Fruit fly (Drosophila melanogaster) whole organism, pupa: ENCODE measurements around the gene CG7943.

Source experiments
- CG10348 ChIP-seq: fragments of 200-800 bp; sonication (Bioruptor generic); IDR thresholded peaks from 2 replicates; pipeline ENCODE4 v1.3.6; 2022; ENCODE audit warnings: missing biosample characterization, missing genetic modification characterization
- CG15710 ChIP-seq: fragments of 200-800 bp; sonication (Bioruptor generic); optimal IDR thresholded peaks from 2 replicates; lab custom pipeline; 2018; ENCODE audit warnings: missing biosample characterization, mild to moderate bottlenecking, missing genetic modification characterization, moderate library complexity
- CG17806 ChIP-seq: fragments of 200-800 bp; sonication (Bioruptor generic); optimal IDR thresholded peaks from 2 replicates; lab custom pipeline; 2018; ENCODE audit warnings: missing biosample characterization, mild to moderate bottlenecking, missing genetic modification characterization, moderate library complexity
- CG32121 ChIP-seq: fragments of 200-800 bp; sonication (Bioruptor generic); IDR thresholded peaks from 2 replicates; pipeline ENCODE4 v1.3.6; 2022; ENCODE audit warnings: missing biosample characterization, missing genetic modification characterization
- CG34367 ChIP-seq: fragments of 200-800 bp; sonication (Bioruptor generic); optimal IDR thresholded peaks from 2 replicates; lab custom pipeline; 2018; ENCODE audit warnings: missing biosample characterization, mild to moderate bottlenecking, missing genetic modification characterization
- CG4496 ChIP-seq: fragments of 200-800 bp; sonication (Bioruptor generic); IDR thresholded peaks from 3 replicates; pipeline ENCODE4 v1.3.6; 2022; ENCODE audit warnings: missing biosample characterization, missing genetic modification characterization
- D1 ChIP-seq: fragments of 200-800 bp; sonication (Bioruptor generic); optimal IDR thresholded peaks from 2 replicates; lab custom pipeline; 2018; ENCODE audit warnings: missing biosample characterization, mild to moderate bottlenecking, missing genetic modification characterization, moderate library complexity
- Ets98B ChIP-seq: fragments of 200-800 bp; sonication (Bioruptor generic); IDR thresholded peaks from 2 replicates; pipeline ENCODE4 v1.3.6; 2022; ENCODE audit warnings: missing biosample characterization, missing genetic modification characterization
- Pif1A ChIP-seq: fragments of 200-800 bp; sonication (Bioruptor generic); optimal IDR thresholded peaks from 3 replicates; lab custom pipeline; 2016; ENCODE audit warnings: missing biosample characterization, missing genetic modification characterization
- Pif1B ChIP-seq: fragments of 200-800 bp; sonication (Bioruptor generic); optimal IDR thresholded peaks from 3 replicates; lab custom pipeline; 2016; ENCODE audit warnings: missing biosample characterization, missing genetic modification characterization
- rn ChIP-seq: fragments of 200-800 bp; sonication (Bioruptor generic); IDR thresholded peaks from 2 replicates; pipeline ENCODE4 v1.3.6; 2022; ENCODE audit warnings: missing biosample characterization, missing genetic modification characterization

dm6 chr3R:30005332-30005979 lies 40.8 kb upstream of the CG7943 start:
- no peak for TF ChIP-seq rn (GFP tag; lab: Robert Waterston, UW)
- peak; percentile 34 for TF ChIP-seq CG34367
- TF ChIP-seq Pif1B: peak; percentile 53
- no peak for TF ChIP-seq D1
- TF ChIP-seq CG10348: no peak
- no peak for TF ChIP-seq CG32121 (GFP tag; lab: Robert Waterston, UW)
- no peak for TF ChIP-seq Pif1A (GFP tag; lab: Kevin White, UChicago)
- TF ChIP-seq Ets98B (GFP tag; lab: Robert Waterston, UW): peak; percentile 76
- peak; percentile 87 for TF ChIP-seq CG4496 (GFP tag; lab: Robert Waterston, UW)
- TF ChIP-seq CG15710: peak; percentile 45
- TF ChIP-seq CG17806 (tag; lab: Kevin White, UChicago): peak; percentile 42
